Fruit fly (Drosophila melanogaster): Measurements from ENCODE around the gene ND-ACP.

The ND-ACP gene

DNA sequence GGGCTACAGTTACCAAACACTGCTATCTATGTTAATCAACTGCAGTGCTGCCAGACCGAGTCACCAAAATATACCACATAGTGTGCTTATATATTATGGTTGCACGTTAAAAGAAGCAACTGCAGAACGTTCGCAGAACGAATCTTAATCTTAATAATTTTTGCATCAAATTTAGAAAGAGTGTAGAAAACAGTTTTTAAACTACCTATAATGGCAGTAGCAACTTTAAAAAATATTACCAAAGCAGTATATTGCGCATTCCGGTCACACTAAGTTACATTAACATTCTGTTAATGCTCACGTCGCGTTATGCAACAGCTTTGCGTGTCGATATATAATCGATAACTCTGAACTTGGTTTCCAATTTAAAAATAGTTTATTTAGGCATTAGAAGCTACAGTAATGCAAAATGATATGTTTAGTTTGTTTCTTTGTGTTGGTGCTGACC lies 12.4 kb downstream of the ND-ACP start, which contains the start of gene indra (continued):
- TF ChIP-seq Fer1 (GFP tag; optimal IDR thresholded peaks at IDR 0.05): peak; percentile 44
- no peak for TF ChIP-seq zf30C (GFP tag; optimal IDR thresholded peaks at IDR 0.05)
- no peak for TF ChIP-seq nau (GFP tag; optimal IDR thresholded peaks at IDR 0.05)
- TF ChIP-seq br (optimal IDR thresholded peaks at IDR 0.05): no peak
- peak; percentile 18 for TF ChIP-seq luna (GFP tag; optimal IDR thresholded peaks at IDR 0.05)
- TF ChIP-seq CHES-1-like (GFP tag; optimal IDR thresholded peaks at IDR 0.05): peak; percentile 74
- TF ChIP-seq stwl (tag; optimal IDR thresholded peaks at IDR 0.05): peak; percentile 60
- TF ChIP-seq Doc2 (GFP tag; IDR thresholded peaks at IDR 0.05): no peak
- TF ChIP-seq her (GFP tag; optimal IDR thresholded peaks at IDR 0.05): peak; percentile 8
- TF ChIP-seq bsh (GFP tag; optimal IDR thresholded peaks at IDR 0.05): peak in 1 of 2 experiments; percentile 39
- TF ChIP-seq pfk (GFP tag; optimal IDR thresholded peaks at IDR 0.05): no peak
- peak; percentile 56 for TF ChIP-seq CG15696 (tag; optimal IDR thresholded peaks at IDR 0.05)
- no peak for TF ChIP-seq crp (GFP tag; optimal IDR thresholded peaks at IDR 0.05)
- TF ChIP-seq Optix (GFP tag; IDR thresholded peaks at IDR 0.05): no peak
- no peak for TF ChIP-seq Eip74EF (GFP tag; optimal IDR thresholded peaks at IDR 0.05)
- peak; percentile 48 for TF ChIP-seq CG10654 (GFP tag; optimal IDR thresholded peaks at IDR 0.05)
- no peak for TF ChIP-seq CG12769 (tag; optimal IDR thresholded peaks at IDR 0.05)
- no peak for TF ChIP-seq CG7987 (GFP tag; optimal IDR thresholded peaks at IDR 0.05)
- no peak for TF ChIP-seq CG6654 (GFP tag; optimal IDR thresholded peaks at IDR 0.05)
- TF ChIP-seq tin (GFP tag; optimal IDR thresholded peaks at IDR 0.05): peak; percentile 56
- TF ChIP-seq CG10321 (GFP tag; IDR thresholded peaks at IDR 0.05): no peak
- TF ChIP-seq Ravus (GFP tag; IDR thresholded peaks at IDR 0.05): no peak
- TF ChIP-seq CG11723 (GFP tag; optimal IDR thresholded peaks at IDR 0.05): no peak
- TF ChIP-seq CG31441 (GFP tag; IDR thresholded peaks at IDR 0.05): no peak; the same call in 1 of the 2 replicates
- TF ChIP-seq dm (GFP tag; optimal IDR thresholded peaks at IDR 0.05): peak; percentile 93
- TF ChIP-seq Mad (GFP tag; optimal IDR thresholded peaks at IDR 0.05): peak; percentile 58
- TF ChIP-seq Jarid2 (GFP tag; optimal IDR thresholded peaks at IDR 0.05): no peak
- TF ChIP-seq Dll (GFP tag; IDR thresholded peaks at IDR 0.05; ENCODE audit: partially characterized antibody): peak; percentile 57; the same call in 2 of the 4 replicates
- TF ChIP-seq CG11696 (GFP tag; IDR thresholded peaks at IDR 0.05): no peak
- TF ChIP-seq dpn (GFP tag; optimal IDR thresholded peaks at IDR 0.05): peak; percentile 65 to 66
- TF ChIP-seq CG4424 (GFP tag; optimal IDR thresholded peaks at IDR 0.05): peak; percentile 6
- TF ChIP-seq Pdp1 (GFP tag; optimal IDR thresholded peaks at IDR 0.05): peak; percentile 52 to 100
- peak; percentile 67 for TF ChIP-seq NfI (GFP tag; optimal IDR thresholded peaks at IDR 0.05)
- TF ChIP-seq CG6791 (GFP tag; IDR thresholded peaks at IDR 0.05; ENCODE audit: partially characterized antibody): peak; percentile 62
- no peak for TF ChIP-seq sr (GFP tag; IDR thresholded peaks at IDR 0.05)
- TF ChIP-seq CG4617 (GFP tag; optimal IDR thresholded peaks at IDR 0.05; ENCODE audit: borderline replicate concordance): peak; percentile 78
- TF ChIP-seq CG11085 (GFP tag; IDR thresholded peaks at IDR 0.05): no peak
- peak; percentile 46 for TF ChIP-seq zen (tag; optimal IDR thresholded peaks at IDR 0.05)
- no peak for TF ChIP-seq CG31388 (GFP tag; optimal IDR thresholded peaks at IDR 0.05)
- no peak for TF ChIP-seq CG13894 (tag; optimal IDR thresholded peaks at IDR 0.05)
- peak; percentile 46; the same call in 2 of the 3 replicates for TF ChIP-seq HLH4C (GFP tag; IDR thresholded peaks at IDR 0.05; ENCODE audit: partially characterized antibody)
- TF ChIP-seq btn (GFP tag; optimal IDR thresholded peaks at IDR 0.05): no peak
- no peak for TF ChIP-seq seq (GFP tag; IDR thresholded peaks at IDR 0.05)
- no peak for TF ChIP-seq CG2678 (tag; optimal IDR thresholded peaks at IDR 0.05)
- TF ChIP-seq Six4 (GFP tag; optimal IDR thresholded peaks at IDR 0.05): peak; percentile 23
- no peak for TF ChIP-seq CG17802 (tag; optimal IDR thresholded peaks at IDR 0.05)
- TF ChIP-seq CG17912 (GFP tag; optimal IDR thresholded peaks at IDR 0.05): no peak
- no peak for TF ChIP-seq pros (GFP tag; optimal IDR thresholded peaks at IDR 0.05)
- peak; percentile 67 for TF ChIP-seq CG12391 (tag; optimal IDR thresholded peaks at IDR 0.05)
- peak; percentile 44 for TF ChIP-seq CG10543 (GFP tag; optimal IDR thresholded peaks at IDR 0.05)
